Fruit fly (Drosophila melanogaster): Measurements from ENCODE around the gene CG13458.

CG13458 gene

DNA sequence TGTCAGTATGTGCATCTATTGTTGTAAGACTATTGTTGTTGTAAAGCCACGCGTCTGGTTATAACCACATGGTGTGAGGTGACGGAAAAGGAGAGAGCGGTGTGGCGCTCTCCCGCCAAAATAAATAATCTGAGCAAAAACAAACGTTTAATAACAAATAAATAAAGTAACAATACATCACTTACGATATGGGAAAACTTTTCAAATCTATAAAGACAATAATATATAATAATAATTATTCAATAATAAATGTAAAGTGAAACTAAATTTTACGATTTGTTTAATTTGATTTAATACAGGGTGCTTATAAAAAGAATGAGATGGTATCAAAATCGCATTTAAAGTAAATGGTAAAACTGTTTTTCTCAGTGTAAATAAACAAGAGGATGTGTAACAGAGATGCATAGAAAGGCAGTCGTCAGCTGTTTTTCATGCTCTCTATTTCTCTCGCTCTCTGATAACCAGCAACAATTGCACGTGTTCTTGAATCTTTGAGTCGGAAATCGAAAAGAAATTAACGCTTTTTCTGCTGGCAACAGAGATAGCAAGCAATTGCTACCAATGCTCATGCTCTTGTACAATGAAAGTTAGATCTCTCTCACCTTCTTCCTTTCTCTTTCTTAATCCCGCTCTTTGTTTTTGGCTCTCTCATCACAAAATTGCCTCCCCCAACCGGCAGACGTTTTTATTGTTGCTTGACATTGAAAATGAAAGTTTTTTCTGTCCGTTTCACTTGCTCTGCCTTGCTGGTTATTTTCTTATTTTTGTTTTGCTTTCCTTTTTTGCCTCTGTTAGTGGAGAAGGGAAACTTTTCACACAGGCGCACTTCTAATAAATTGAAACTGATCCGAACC, 14.5 kb upstream of the CG13458 start (continued):
- TF ChIP-seq onecut (GFP tag; IDR thresholded peaks at IDR 0.05) (peak; percentile 69; the same call in 1 of the 2 replicates), CG2875 (GFP tag; optimal IDR thresholded peaks at IDR 0.05) (peak; percentile 87), CG15696 (tag; optimal IDR thresholded peaks at IDR 0.05) (peak; percentile 81), Hr78 (GFP tag; optimal IDR thresholded peaks at IDR 0.05) (peak in 1 of 2 experiments; percentile 81), CG8281 (tag; optimal IDR thresholded peaks at IDR 0.05) (peak; percentile 34), sr (GFP tag; IDR thresholded peaks at IDR 0.05) (peak; percentile 56; the same call in 2 of the 3 replicates), corto (GFP tag; optimal IDR thresholded peaks at IDR 0.05) (peak; percentile 5), B-H2 (GFP tag; optimal IDR thresholded peaks at IDR 0.05) (no peak), H15 (GFP tag; IDR thresholded peaks at IDR 0.05) (peak; percentile 66; the same call in 2 of the 3 replicates), CG14860 (GFP tag; IDR thresholded peaks at IDR 0.05; ENCODE audit: partially characterized antibody) (no peak), zf30C (GFP tag; optimal IDR thresholded peaks at IDR 0.05) (peak; percentile 91), CG13894 (tag; optimal IDR thresholded peaks at IDR 0.05) (peak; percentile 87), CG9727 (GFP tag; optimal IDR thresholded peaks at IDR 0.05) (peak; percentile 88), ab (GFP tag; optimal IDR thresholded peaks at IDR 0.05) (no peak), btn (GFP tag; optimal IDR thresholded peaks at IDR 0.05) (no peak), CG7357 (GFP tag; IDR thresholded peaks at IDR 0.05) (peak; percentile 76), CG1529 (GFP tag; optimal IDR thresholded peaks at IDR 0.05) (peak; percentile 64), az2 (GFP tag; optimal IDR thresholded peaks at IDR 0.05) (peak; percentile 80), Lhr (GFP tag; optimal IDR thresholded peaks at IDR 0.05) (peak; percentile 38), amos (GFP tag; IDR thresholded peaks at IDR 0.05; ENCODE audit: partially characterized antibody) (no peak), cad (GFP tag; optimal IDR thresholded peaks at IDR 0.05) (no peak), br (optimal IDR thresholded peaks at IDR 0.05) (no peak), chif (GFP tag; optimal IDR thresholded peaks at IDR 0.05) (no peak), CG1602 (GFP tag; optimal IDR thresholded peaks at IDR 0.05) (peak; percentile 53), CG4328 (GFP tag; optimal IDR thresholded peaks at IDR 0.05) (peak; percentile 82), Aef1 (GFP tag; IDR thresholded peaks at IDR 0.05) (no peak; the same call in 1 of the 3 replicates), Antp (GFP tag; optimal IDR thresholded peaks at IDR 0.05) (peak; percentile 32), CG11723 (GFP tag; optimal IDR thresholded peaks at IDR 0.05) (peak; percentile 63), Ssrp (tag; optimal IDR thresholded peaks at IDR 0.05) (peak; percentile 82), MBD-R2 (GFP tag; IDR thresholded peaks at IDR 0.05) (no peak), pros (GFP tag; optimal IDR thresholded peaks at IDR 0.05) (peak; percentile 62), sqz (GFP tag; optimal IDR thresholded peaks at IDR 0.05) (peak; percentile 78), Hmx (GFP tag; optimal IDR thresholded peaks at IDR 0.05) (no peak), ATbp (GFP tag; optimal IDR thresholded peaks at IDR 0.05) (peak; percentile 95), CG4730 (GFP tag; IDR thresholded peaks at IDR 0.05) (peak; percentile 66), Taf1 (GFP tag; IDR thresholded peaks at IDR 0.05) (no peak), ash1 (GFP tag; optimal IDR thresholded peaks at IDR 0.05) (no peak), CG12744 (GFP tag; optimal IDR thresholded peaks at IDR 0.05) (no peak), CG11696 (GFP tag; IDR thresholded peaks at IDR 0.05) (peak; percentile 76), Gsc (GFP tag; IDR thresholded peaks at IDR 0.05) (no peak), CG14014 (GFP tag; IDR thresholded peaks at IDR 0.05) (peak; percentile 70; the same call in 1 of the 2 replicates), pita (GFP tag; optimal IDR thresholded peaks at IDR 0.05) (no peak), slbo (GFP tag; IDR thresholded peaks at IDR 0.05) (peak; percentile 71), CG30431 (GFP tag; optimal IDR thresholded peaks at IDR 0.05) (peak; percentile 6), Kr (GFP tag; optimal IDR thresholded peaks at IDR 0.05) (no peak), CG8290 (GFP tag; optimal IDR thresholded peaks at IDR 0.05) (peak; percentile 34), CG8290 (tag; optimal IDR thresholded peaks at IDR 0.05) (no peak), ftz-f1 (GFP tag; optimal IDR thresholded peaks at IDR 0.05) (no peak), CG15011 (GFP tag; optimal IDR thresholded peaks at IDR 0.05) (peak; percentile 69), CG18764 (GFP tag; optimal IDR thresholded peaks at IDR 0.05) (peak; percentile 87)

All from whole organism, embryonic.